Worm (Caenorhabditis elegans): ENCODE data around the gene angl-1.

Gene angl-1

ce11 chrV:2698826-2699225 is 45.9 kb downstream of the angl-1 start, which contains the start of gene nuo-5:
Gene nuo-5 (plus strand): TSS chrV:2698972.
- TF ChIP-seq lin-54 (GFP tag; optimal IDR thresholded peaks at IDR 0.05) (peak; percentile 7), nfya-2 (GFP tag; IDR thresholded peaks at IDR 0.05) (no peak), lag-1 (GFP tag; IDR thresholded peaks at IDR 0.05) (no peak), F37B4.10 (GFP tag; IDR thresholded peaks at IDR 0.05) (no peak), madf-6 (GFP tag; IDR thresholded peaks at IDR 0.05) (peak; percentile 32; the same call in 1 of the 2 replicates), nhr-120 (GFP tag; IDR thresholded peaks at IDR 0.05) (0 out of 2 replicates have a peak, but pooled peaks have one; percentile 37), athp-1 (tag; optimal IDR thresholded peaks at IDR 0.05) (peak; percentile 31), ama-1 (optimal IDR thresholded peaks at IDR 0.05) (no peak), ama-1 (GFP tag; optimal IDR thresholded peaks at IDR 0.05) (no peak), Y53G8AR.9 (GFP tag; conservative IDR thresholded peaks at IDR 0.05) (0 out of 2 replicates have a peak, but pooled peaks have one; percentile 33), D2030.7 (GFP tag; IDR thresholded peaks at IDR 0.05) (no peak), ceh-79 (tag; optimal IDR thresholded peaks at IDR 0.05) (no peak), F39B2.1 (GFP tag; IDR thresholded peaks at IDR 0.05) (no peak), B0336.3 (GFP tag; IDR thresholded peaks at IDR 0.05) (0 out of 2 replicates have a peak, but pooled peaks have one; percentile 46), F52B5.7 (tag; optimal IDR thresholded peaks at IDR 0.05) (peak; percentile 50), lsl-1 (GFP tag; optimal IDR thresholded peaks at IDR 0.05) (no peak), somi-1 (GFP tag; optimal IDR thresholded peaks at IDR 0.05) (no peak), hmg-20 (GFP tag; IDR thresholded peaks at IDR 0.05) (no peak), mcd-1 (GFP tag; IDR thresholded peaks at IDR 0.05) (peak; percentile 51), bed-2 (GFP tag; IDR thresholded peaks at IDR 0.05) (no peak)

ce11 chrV:2702883-2703282 is 50.0 kb downstream of the angl-1 start:
- TF ChIP-seq madf-3 (GFP tag; IDR thresholded peaks at IDR 0.05) (0 out of 2 replicates have a peak, but pooled peaks have one; percentile 9), mcd-1 (GFP tag; IDR thresholded peaks at IDR 0.05) (0 out of 2 replicates have a peak, but pooled peaks have one; percentile 10), zfh-2 (GFP tag; conservative IDR thresholded peaks at IDR 0.05) (peak; percentile 73), F55B11.4 (tag; optimal IDR thresholded peaks at IDR 0.05; ENCODE audit: borderline replicate concordance, insufficient read depth) (no peak)

ce11 chrV:2703299-2703698 is 50.4 kb downstream of the angl-1 start:
- TF ChIP-seq madf-10 (tag; optimal IDR thresholded peaks at IDR 0.05) (no peak), efl-1 (GFP tag; optimal IDR thresholded peaks at IDR 0.05) (no peak), atf-7 (tag; optimal IDR thresholded peaks at IDR 0.05) (no peak), die-1 (tag; optimal IDR thresholded peaks at IDR 0.05) (no peak), zfh-2 (GFP tag; conservative IDR thresholded peaks at IDR 0.05) (peak; percentile 53; the same call in 1 of the 2 replicates), aptf-2 (GFP tag; conservative IDR thresholded peaks at IDR 0.05) (no peak), pbrm-1 (GFP tag; IDR thresholded peaks at IDR 0.05) (no peak), ztf-22 (GFP tag; optimal IDR thresholded peaks at IDR 0.05) (no peak), dox-1 (GFP tag; IDR thresholded peaks at IDR 0.05) (no peak), rec-8 (tag; optimal IDR thresholded peaks at IDR 0.05) (no peak), F39B2.1 (GFP tag; IDR thresholded peaks at IDR 0.05) (no peak), hrde-1 (tag; optimal IDR thresholded peaks at IDR 0.05; ENCODE audit: borderline replicate concordance) (no peak), hlh-12 (tag; optimal IDR thresholded peaks at IDR 0.05) (no peak), B0336.3 (GFP tag; IDR thresholded peaks at IDR 0.05) (peak; percentile 47; the same call in 1 of the 2 replicates), ztf-3 (GFP tag; optimal IDR thresholded peaks at IDR 0.05) (no peak), madf-8 (GFP tag; conservative IDR thresholded peaks at IDR 0.05) (no peak), egrh-3 (GFP tag; IDR thresholded peaks at IDR 0.05) (peak; percentile 71; the same call in 1 of the 2 replicates), C06A6.2 (GFP tag; conservative IDR thresholded peaks at IDR 0.05) (no peak), ztf-25 (GFP tag; IDR thresholded peaks at IDR 0.05) (0 out of 2 replicates have a peak, but pooled peaks have one; percentile 3), pha-4 (tag; optimal IDR thresholded peaks at IDR 0.05) (no peak)

Data from whole organism, young adult.